Fruit fly (Drosophila melanogaster) whole organism, embryonic: ENCODE data around the gene CG2747.

ENCODE experiments used
- CG10267 ChIP-seq: fragments of 200-800 bp; sonication (Bioruptor generic); optimal IDR thresholded peaks from 2 replicates; lab custom pipeline; 2018; ENCODE audit warnings: missing biosample characterization, mild to moderate bottlenecking, missing genetic modification characterization, moderate library complexity
- CG10274 ChIP-seq: fragments of 200-800 bp; sonication (Bioruptor generic); optimal IDR thresholded peaks from 3 replicates; lab custom pipeline; 2017; ENCODE audit warnings: missing biosample characterization, mild to moderate bottlenecking, missing genetic modification characterization
- CG11247 ChIP-seq: fragments of 200-800 bp; sonication (Bioruptor generic); IDR thresholded peaks from 2 replicates; pipeline ENCODE4 v1.3.6; 2022; ENCODE audit warnings: missing biosample characterization, missing genetic modification characterization
- CG11504 ChIP-seq: fragments of 200-800 bp; sonication (Bioruptor generic); optimal IDR thresholded peaks from 3 replicates; lab custom pipeline; 2019; ENCODE audit warnings: missing biosample characterization, mild to moderate bottlenecking, missing genetic modification characterization, moderate library complexity
- CG12769 ChIP-seq: fragments of 200-800 bp; sonication (Bioruptor generic); optimal IDR thresholded peaks from 2 replicates; lab custom pipeline; 2019; ENCODE audit warnings: missing biosample characterization, mild to moderate bottlenecking, missing genetic modification characterization, moderate library complexity
- CG17328 ChIP-seq: fragments of 200-800 bp; sonication (Bioruptor generic); IDR thresholded peaks from 2 replicates; pipeline ENCODE4 v1.3.6; 2022; ENCODE audit warnings: missing biosample characterization, missing genetic modification characterization
- CG17361 ChIP-seq: fragments of 200-800 bp; sonication (Bioruptor generic); IDR thresholded peaks from 3 replicates; pipeline ENCODE4 v1.3.6; 2022; ENCODE audit warnings: missing biosample characterization, missing genetic modification characterization
- CG17385 ChIP-seq: fragments of 200-800 bp; sonication (Bioruptor generic); optimal IDR thresholded peaks from 3 replicates; lab custom pipeline; 2018; ENCODE audit warnings: missing biosample characterization, mild to moderate bottlenecking, missing genetic modification characterization
- CG18476 ChIP-seq: fragments of 200-800 bp; sonication (Bioruptor generic); optimal IDR thresholded peaks from 2 replicates; lab custom pipeline; 2016; ENCODE audit warnings: missing biosample characterization, mild to moderate bottlenecking, missing genetic modification characterization
- CG2202 ChIP-seq: fragments of 200-800 bp; sonication (Bioruptor generic); optimal IDR thresholded peaks from 2 replicates; lab custom pipeline; 2018; ENCODE audit warnings: missing biosample characterization, mild to moderate bottlenecking, missing genetic modification characterization
- CG2889 ChIP-seq: fragments of 200-800 bp; sonication (Bioruptor generic); IDR thresholded peaks from 3 replicates; pipeline ENCODE4 v1.3.6; 2022; ENCODE audit warnings: missing biosample characterization, missing genetic modification characterization
- CG3163 ChIP-seq: fragments of 200-800 bp; sonication (Bioruptor generic); optimal IDR thresholded peaks from 3 replicates; lab custom pipeline; 2016; ENCODE audit warnings: missing biosample characterization, missing genetic modification characterization
- CG5180 ChIP-seq: fragments of 200-800 bp; sonication (Bioruptor generic); optimal IDR thresholded peaks from 3 replicates; lab custom pipeline; 2017; ENCODE audit warnings: missing biosample characterization, missing genetic modification characterization, mild to moderate bottlenecking, moderate library complexity, missing genetic modification reagents
- CG7786 ChIP-seq: fragments of 200-800 bp; sonication (Bioruptor generic); optimal IDR thresholded peaks from 2 replicates; lab custom pipeline; 2016; ENCODE audit warnings: missing biosample characterization, missing genetic modification characterization
- CG8765 ChIP-seq: fragments of 200-800 bp; sonication (Bioruptor generic); IDR thresholded peaks from 2 replicates; pipeline ENCODE4 v1.3.6; 2022; ENCODE audit warnings: missing biosample characterization, missing genetic modification characterization
- CG9437 ChIP-seq: fragments of 200-800 bp; sonication (Bioruptor generic); optimal IDR thresholded peaks from 2 replicates; lab custom pipeline; 2018; ENCODE audit warnings: missing biosample characterization, mild to moderate bottlenecking, missing genetic modification characterization
- D19A ChIP-seq: fragments of 200-800 bp; optimal IDR thresholded peaks from 3 replicates; lab custom pipeline; 2019; ENCODE audit warnings: missing biosample characterization, mild to moderate bottlenecking, missing genetic modification characterization, moderate library complexity
- Deaf1 ChIP-seq: fragments of 200-800 bp; optimal IDR thresholded peaks from 3 replicates; lab custom pipeline; 2019; ENCODE audit warnings: missing biosample characterization, mild to moderate bottlenecking, missing genetic modification characterization, moderate library complexity
- Dll ChIP-seq: fragments of 200-800 bp; sonication (Bioruptor generic); IDR thresholded peaks from 4 replicates; pipeline ENCODE4 v1.3.6; 2022; ENCODE audit warnings: missing biosample characterization, missing genetic modification characterization; ENCODE audit not compliant: partially characterized antibody
- Drgx ChIP-seq: fragments of 200-800 bp; sonication (Bioruptor generic); IDR thresholded peaks from 2 replicates; pipeline ENCODE4 v1.3.6; 2022; ENCODE audit warnings: missing biosample characterization, missing genetic modification characterization
- Ets65A ChIP-seq: fragments of 200-800 bp; sonication (Bioruptor generic); peaks from one replicate; lab custom pipeline; 2016; ENCODE audit warnings: missing biosample characterization, missing genetic modification characterization
- Jarid2 ChIP-seq: fragments of 200-800 bp; sonication (Bioruptor generic); optimal IDR thresholded peaks from 3 replicates; lab custom pipeline; 2017; ENCODE audit warnings: mild to moderate bottlenecking, missing biosample characterization, missing genetic modification reagents, missing genetic modification characterization
- Med ChIP-seq: fragments of 200-800 bp; sonication (Bioruptor generic); peaks from one replicate; lab custom pipeline; 2016; ENCODE audit warnings: missing biosample characterization, missing genetic modification characterization, mild to moderate bottlenecking, inconsistent platforms, moderate library complexity
- NfI ChIP-seq: fragments of 200-800 bp; sonication (Bioruptor generic); optimal IDR thresholded peaks from 3 replicates; lab custom pipeline; 2018; ENCODE audit warnings: missing biosample characterization, mild to moderate bottlenecking, missing genetic modification characterization, moderate library complexity
- Pdp1 ChIP-seq, 2 experiments: fragments of 200-800 bp; sonication (Bioruptor generic); optimal IDR thresholded peaks; 3 replicates each; lab custom pipeline; 2016; ENCODE audit warnings: missing biosample characterization in 2 of 2, missing genetic modification characterization in 2 of 2, mild to moderate bottlenecking in 1 of 2, moderate library complexity in 1 of 2
- Sry-δ ChIP-seq: fragments of 200-800 bp; sonication (Bioruptor generic); optimal IDR thresholded peaks from 2 replicates; lab custom pipeline; 2016; ENCODE audit warnings: missing biosample characterization, missing genetic modification characterization
- Ssrp ChIP-seq: fragments of 200-800 bp; sonication (Bioruptor generic); optimal IDR thresholded peaks from 2 replicates; lab custom pipeline; 2018; ENCODE audit warnings: missing biosample characterization, mild to moderate bottlenecking, missing genetic modification characterization, moderate library complexity
- Trl ChIP-seq, 3 experiments: fragments of >200 bp in 2 of 3; fragments of 200-800 bp in 1 of 3; sonication (Bioruptor generic) in 1 of 3; optimal IDR thresholded peaks; 2 replicates in 1 of 3; 3 replicates in 2 of 3; lab custom pipeline; 2016 to 2017; ENCODE audit warnings: missing biosample characterization in 1 of 3, missing genetic modification characterization in 1 of 3
- aop ChIP-seq: fragments of 200-800 bp; sonication (Bioruptor generic); IDR thresholded peaks from 2 replicates; pipeline ENCODE4 v1.3.6; 2022; ENCODE audit warnings: missing biosample characterization, missing genetic modification characterization
- ara ChIP-seq: fragments of 200-800 bp; sonication (Bioruptor generic); IDR thresholded peaks from 2 replicates; pipeline ENCODE4 v1.3.6; 2022; ENCODE audit warnings: missing biosample characterization, missing genetic modification characterization
- bcd ChIP-seq: fragments of 200-800 bp; sonication (Bioruptor generic); optimal IDR thresholded peaks from 2 replicates; lab custom pipeline; 2017; ENCODE audit warnings: missing biosample characterization, mild to moderate bottlenecking, missing genetic modification characterization
- chif ChIP-seq, 2 experiments: fragments of 200-800 bp; sonication (Bioruptor generic); optimal IDR thresholded peaks; 3 replicates each; lab custom pipeline; 2016; ENCODE audit warnings: missing biosample characterization in 2 of 2, missing genetic modification characterization in 2 of 2
- ci ChIP-seq: fragments of 200-800 bp; sonication (Bioruptor generic); IDR thresholded peaks from 3 replicates; pipeline ENCODE4 v1.3.6; 2022; ENCODE audit warnings: missing biosample characterization, missing genetic modification characterization
- ewg ChIP-seq: fragments of 200-800 bp; sonication (Bioruptor generic); optimal IDR thresholded peaks from 3 replicates; lab custom pipeline; 2017; ENCODE audit warnings: mild to moderate bottlenecking, missing biosample characterization, missing genetic modification reagents, missing genetic modification characterization
- jigr1 ChIP-seq: fragments of 200-800 bp; sonication (Bioruptor generic); IDR thresholded peaks from 3 replicates; pipeline ENCODE4 v1.3.6; 2022; ENCODE audit warnings: missing biosample characterization, missing genetic modification characterization
- knrl ChIP-seq: fragments of 200-800 bp; sonication (Bioruptor generic); IDR thresholded peaks from 3 replicates; pipeline ENCODE4 v1.3.6; 2022; ENCODE audit warnings: missing biosample characterization, missing genetic modification characterization; ENCODE audit not compliant: partially characterized antibody
- lbe ChIP-seq: fragments of 200-800 bp; sonication (Bioruptor generic); optimal IDR thresholded peaks from 2 replicates; lab custom pipeline; 2016; ENCODE audit warnings: missing biosample characterization, mild to moderate bottlenecking, missing genetic modification characterization
- lilli ChIP-seq: fragments of 200-800 bp; sonication (Bioruptor generic); optimal IDR thresholded peaks from 3 replicates; lab custom pipeline; 2016; ENCODE audit warnings: missing biosample characterization, missing genetic modification characterization
- luna ChIP-seq: fragments of 200-800 bp; sonication (Bioruptor generic); optimal IDR thresholded peaks from 2 replicates; lab custom pipeline; 2016; ENCODE audit warnings: missing biosample characterization, missing genetic modification characterization
- nerfin-1 ChIP-seq: fragments of 200-800 bp; sonication (Bioruptor generic); optimal IDR thresholded peaks from 3 replicates; lab custom pipeline; 2019; ENCODE audit warnings: missing biosample characterization, mild to moderate bottlenecking, missing genetic modification characterization, moderate library complexity
- nom ChIP-seq: fragments of 200-800 bp; sonication (Bioruptor generic); optimal IDR thresholded peaks from 2 replicates; lab custom pipeline; 2017; ENCODE audit warnings: missing biosample characterization, missing genetic modification characterization, mild to moderate bottlenecking, moderate library complexity, missing genetic modification reagents
- oc ChIP-seq: fragments of 200-800 bp; sonication (Bioruptor generic); optimal IDR thresholded peaks from 2 replicates; lab custom pipeline; 2018; ENCODE audit warnings: missing biosample characterization, mild to moderate bottlenecking, missing genetic modification characterization, moderate library complexity
- scrt ChIP-seq: fragments of 200-800 bp; sonication (Bioruptor generic); optimal IDR thresholded peaks from 2 replicates; lab custom pipeline; 2018; ENCODE audit warnings: missing biosample characterization, mild to moderate bottlenecking, missing genetic modification characterization, moderate library complexity
- sens ChIP-seq: fragments of 200-800 bp; sonication (Bioruptor generic); peaks from one replicate; lab custom pipeline; 2016; ENCODE audit warnings: missing biosample characterization, missing genetic modification characterization
- tll ChIP-seq, 2 experiments: fragments of 200-800 bp in 1 of 2; fragments of >200 bp in 1 of 2; sonication (Bioruptor generic) in 1 of 2; optimal IDR thresholded peaks; 2 replicates each; lab custom pipeline; 2017 to 2019; ENCODE audit warnings: missing biosample characterization in 2 of 2, missing genetic modification characterization in 2 of 2, mild to moderate bottlenecking in 1 of 2, moderate library complexity in 1 of 2
- yki ChIP-seq: fragments of >200 bp; optimal IDR thresholded peaks from 3 replicates; lab custom pipeline; 2018

The CG2747 gene

dm6 chr3R:7967801-7968200, 62.8 kb downstream of the CG2747 start:
- TF ChIP-seq Drgx (GFP tag; lab: Robert Waterston, UW): peak; percentile 71
- no peak for TF ChIP-seq CG10267 (tag; lab: Kevin White, UChicago)
- peak; percentile 29 for TF ChIP-seq yki
- peak; percentile 55; the same call in 1 of the 4 replicates for TF ChIP-seq Dll (GFP tag; lab: Robert Waterston, UW)
- TF ChIP-seq lbe (GFP tag; lab: Kevin White, UChicago): peak; percentile 67
- peak; percentile 52 for TF ChIP-seq CG12769 (tag; lab: Kevin White, UChicago)
- TF ChIP-seq scrt (GFP tag; lab: Kevin White, UChicago): no peak
- TF ChIP-seq nom (GFP tag; lab: Kevin White, UChicago): peak; percentile 85
- TF ChIP-seq CG17385 (GFP tag; lab: Kevin White, UChicago): peak; percentile 33
- TF ChIP-seq Trl (optimal IDR thresholded peaks at IDR 0.05; lab: Kevin White, UChicago): peak; percentile 54 to 78
- TF ChIP-seq Trl (GFP tag; optimal IDR thresholded peaks at IDR 0.05; lab: Kevin White, UChicago): no peak
- peak; percentile 59 for TF ChIP-seq CG11504 (tag; lab: Kevin White, UChicago)
- no peak for TF ChIP-seq Ets65A (GFP tag; lab: Kevin White, UChicago)
- TF ChIP-seq lilli (GFP tag; lab: Kevin White, UChicago): no peak
- TF ChIP-seq luna: no peak
- TF ChIP-seq CG5180: peak; percentile 34
- peak; percentile 12 for TF ChIP-seq CG3163 (GFP tag; lab: Kevin White, UChicago)
- TF ChIP-seq knrl: no peak
- 0 out of 2 replicates have a peak, but pooled peaks have one; percentile 39 for TF ChIP-seq ara
- TF ChIP-seq, all 482 proteins: peak for 12

dm6 chr3R:7967347-7967746, 63.2 kb downstream of the CG2747 start, which contains the start of gene dsx:
Gene dsx (minus strand): TSS chr3R:7967408.
- no peak for TF ChIP-seq CG7786 (GFP tag; lab: Kevin White, UChicago)
- TF ChIP-seq CG2889: no peak
- peak; percentile 7 for TF ChIP-seq D19A
- TF ChIP-seq oc (tag; lab: Kevin White, UChicago): no peak
- TF ChIP-seq CG18476 (GFP tag; lab: Kevin White, UChicago): no peak
- 0 out of 3 replicates have a peak, but pooled peaks have one; percentile 18 for TF ChIP-seq CG17361 (GFP tag; lab: Robert Waterston, UW)
- TF ChIP-seq CG10274: peak; percentile 78
- TF ChIP-seq, all 482 proteins: peak for 3

dm6 chr3R:7966544-7967264, 63.9 kb downstream of the CG2747 start:
- TF ChIP-seq nom (GFP tag; lab: Kevin White, UChicago) (peak; percentile 27), NfI (GFP tag; lab: Kevin White, UChicago) (no peak), nerfin-1 (tag; lab: Kevin White, UChicago) (no peak), jigr1 (GFP tag; lab: Robert Waterston, UW) (no peak), CG8765 (GFP tag; lab: Robert Waterston, UW) (no peak), chif (GFP tag; optimal IDR thresholded peaks at IDR 0.05; lab: Kevin White, UChicago) (no peak), sens (GFP tag; lab: Kevin White, UChicago) (no peak), CG17328 (GFP tag; lab: Robert Waterston, UW) (no peak), CG5180 (peak; percentile 56), Deaf1 (tag; lab: Kevin White, UChicago) (peak; percentile 49), CG11247 (no peak), bcd (GFP tag; lab: Kevin White, UChicago) (no peak), ewg (GFP tag; lab: Kevin White, UChicago) (no peak), Med (peak; percentile 36), CG9437 (GFP tag; lab: Kevin White, UChicago) (no peak), Jarid2 (no peak), Pdp1 (GFP tag; optimal IDR thresholded peaks at IDR 0.05; lab: Kevin White, UChicago) (peak in 1 of 2 experiments; percentile 30), CG2202 (tag; lab: Kevin White, UChicago) (no peak), Trl (optimal IDR thresholded peaks at IDR 0.05; lab: Kevin White, UChicago) (peak in 1 of 2 experiments; percentile 5), Trl (GFP tag; optimal IDR thresholded peaks at IDR 0.05; lab: Kevin White, UChicago) (no peak), tll (GFP tag; optimal IDR thresholded peaks at IDR 0.05; lab: Kevin White, UChicago) (no peak), ci (GFP tag; lab: Robert Waterston, UW) (no peak), Ssrp (tag; lab: Kevin White, UChicago) (no peak), Sry-δ (GFP tag; lab: Kevin White, UChicago) (no peak), aop (no peak), knrl (0 out of 3 replicates have a peak, but pooled peaks have one; percentile 9)
